Fruit fly (Drosophila melanogaster) whole organism, embryonic: ENCODE data around the gene CG7991.

Source experiments
- Abd-B ChIP-seq: fragments of 200-800 bp; sonication (Bioruptor generic); optimal IDR thresholded peaks from 2 replicates; lab custom pipeline; 2018; ENCODE audit warnings: missing biosample characterization, mild to moderate bottlenecking, missing genetic modification characterization, moderate library complexity
- Ada2b ChIP-seq: fragments of 200-800 bp; sonication (Bioruptor generic); IDR thresholded peaks from 2 replicates; pipeline ENCODE4 v1.3.6; 2022; ENCODE audit warnings: missing biosample characterization, missing genetic modification characterization
- CG10366 ChIP-seq: fragments of 200-800 bp; sonication (Bioruptor generic); IDR thresholded peaks from 2 replicates; pipeline ENCODE4 v1.3.6; 2022; ENCODE audit warnings: missing biosample characterization, missing genetic modification characterization
- CG11560 ChIP-seq: fragments of 200-800 bp; sonication (Bioruptor generic); IDR thresholded peaks from 3 replicates; pipeline ENCODE4 v1.3.6; 2022; ENCODE audit warnings: missing biosample characterization, missing genetic modification characterization
- CG12299 ChIP-seq: fragments of 200-800 bp; sonication (Bioruptor generic); optimal IDR thresholded peaks from 2 replicates; lab custom pipeline; 2018; ENCODE audit warnings: missing biosample characterization, mild to moderate bottlenecking, missing genetic modification characterization
- CG14014 ChIP-seq: fragments of 200-800 bp; sonication (Bioruptor generic); IDR thresholded peaks from 2 replicates; pipeline ENCODE4 v1.3.6; 2022; ENCODE audit warnings: missing biosample characterization, missing genetic modification characterization
- CG14667 ChIP-seq: fragments of 200-800 bp; sonication (Bioruptor generic); IDR thresholded peaks from 2 replicates; pipeline ENCODE4 v1.3.6; 2022; ENCODE audit warnings: missing biosample characterization, missing genetic modification characterization
- CG1529 ChIP-seq: fragments of 200-800 bp; sonication (Bioruptor generic); optimal IDR thresholded peaks from 3 replicates; lab custom pipeline; 2018; ENCODE audit warnings: missing biosample characterization, missing genetic modification characterization
- CG1602 ChIP-seq: fragments of 200-800 bp; sonication (Bioruptor generic); optimal IDR thresholded peaks from 3 replicates; lab custom pipeline; 2016; ENCODE audit warnings: missing biosample characterization, missing genetic modification characterization
- CG16863 ChIP-seq: fragments of 200-800 bp; sonication (Bioruptor generic); optimal IDR thresholded peaks from 3 replicates; lab custom pipeline; 2016; ENCODE audit warnings: missing biosample characterization, missing genetic modification characterization
- CG17328 ChIP-seq: fragments of 200-800 bp; sonication (Bioruptor generic); IDR thresholded peaks from 2 replicates; pipeline ENCODE4 v1.3.6; 2022; ENCODE audit warnings: missing biosample characterization, missing genetic modification characterization
- CG2712 ChIP-seq: fragments of 200-800 bp; optimal IDR thresholded peaks from 3 replicates; lab custom pipeline; 2019; ENCODE audit warnings: missing biosample characterization, mild to moderate bottlenecking, missing genetic modification characterization, moderate library complexity
- CG30020 ChIP-seq: fragments of 200-800 bp; optimal IDR thresholded peaks from 2 replicates; lab custom pipeline; 2019; ENCODE audit warnings: missing biosample characterization, mild to moderate bottlenecking, missing genetic modification characterization, moderate library complexity
- CG30403 ChIP-seq: fragments of 200-800 bp; sonication (Bioruptor generic); optimal IDR thresholded peaks from 3 replicates; lab custom pipeline; 2016; ENCODE audit warnings: missing biosample characterization, missing genetic modification characterization
- CG34376 ChIP-seq: fragments of 200-800 bp; sonication (Bioruptor generic); optimal IDR thresholded peaks from 2 replicates; lab custom pipeline; 2018; ENCODE audit warnings: missing biosample characterization, mild to moderate bottlenecking, missing genetic modification characterization
- CG3726 ChIP-seq: fragments of 200-800 bp; sonication (Bioruptor generic); IDR thresholded peaks from 3 replicates; pipeline ENCODE4, ENCODE4 v1.3.6; 2022; ENCODE audit warnings: missing biosample characterization, missing genetic modification characterization
- CG5245 ChIP-seq: fragments of 200-800 bp; sonication (Bioruptor generic); optimal IDR thresholded peaks from 3 replicates; lab custom pipeline; 2016; ENCODE audit warnings: missing biosample characterization, missing genetic modification characterization
- CG6175 ChIP-seq: fragments of 200-800 bp; sonication (Bioruptor generic); IDR thresholded peaks from 3 replicates; pipeline ENCODE4 v1.3.6; 2022; ENCODE audit warnings: missing biosample characterization, missing genetic modification characterization
- CG6765 ChIP-seq: fragments of 200-800 bp; sonication (Bioruptor generic); optimal IDR thresholded peaks from 3 replicates; lab custom pipeline; 2017; ENCODE audit warnings: missing biosample characterization, mild to moderate bottlenecking, missing genetic modification characterization
- CG7839 ChIP-seq: fragments of 200-800 bp; sonication (Bioruptor generic); optimal IDR thresholded peaks from 3 replicates; lab custom pipeline; 2018; ENCODE audit warnings: missing biosample characterization, mild to moderate bottlenecking, missing genetic modification characterization, moderate library complexity
- CG7963 ChIP-seq: fragments of 200-800 bp; sonication (Bioruptor generic); IDR thresholded peaks from 3 replicates; pipeline ENCODE4 v1.3.6; 2022; ENCODE audit warnings: missing biosample characterization, missing genetic modification characterization; ENCODE audit not compliant: partially characterized antibody
- CG8359 ChIP-seq: fragments of 200-800 bp; sonication (Bioruptor generic); optimal IDR thresholded peaks from 2 replicates; lab custom pipeline; 2017; ENCODE audit warnings: missing biosample characterization, mild to moderate bottlenecking, missing genetic modification characterization, borderline replicate concordance
- CG8478 ChIP-seq: fragments of >200 bp; optimal IDR thresholded peaks from 2 replicates; lab custom pipeline; 2018
- CG9932 ChIP-seq: fragments of 200-800 bp; sonication (Bioruptor generic); IDR thresholded peaks from 2 replicates; pipeline ENCODE4 v1.3.6; 2022; ENCODE audit warnings: missing biosample characterization, missing genetic modification characterization
- D19B ChIP-seq: fragments of 200-800 bp; sonication (Bioruptor generic); optimal IDR thresholded peaks from 2 replicates; lab custom pipeline; 2017; ENCODE audit warnings: missing biosample characterization, mild to moderate bottlenecking, missing genetic modification characterization
- Dbx ChIP-seq: fragments of 200-800 bp; sonication (Bioruptor generic); IDR thresholded peaks from 3 replicates; pipeline ENCODE4 v1.3.6; 2022; ENCODE audit warnings: missing biosample characterization, missing genetic modification characterization
- Ets65A ChIP-seq: fragments of 200-800 bp; sonication (Bioruptor generic); peaks from one replicate; lab custom pipeline; 2016; ENCODE audit warnings: missing biosample characterization, missing genetic modification characterization
- H2.0 ChIP-seq: fragments of 200-800 bp; sonication (Bioruptor generic); IDR thresholded peaks from 2 replicates; pipeline ENCODE4 v1.3.6; 2022; ENCODE audit warnings: missing biosample characterization, missing genetic modification characterization
- NFAT ChIP-seq: fragments of 200-800 bp; sonication (Bioruptor generic); IDR thresholded peaks from 2 replicates; pipeline ENCODE4 v1.3.6; 2022; ENCODE audit warnings: missing biosample characterization, missing genetic modification characterization
- Nf-YB ChIP-seq: fragments of 200-800 bp; sonication (Bioruptor generic); optimal IDR thresholded peaks from 3 replicates; lab custom pipeline; 2019; ENCODE audit warnings: missing biosample characterization, mild to moderate bottlenecking, missing genetic modification characterization, moderate library complexity
- Ravus ChIP-seq: fragments of 200-800 bp; sonication (Bioruptor generic); IDR thresholded peaks from 2 replicates; pipeline ENCODE4 v1.3.6; 2022; ENCODE audit warnings: missing biosample characterization, missing genetic modification characterization
- Rx ChIP-seq: fragments of 200-800 bp; sonication (Bioruptor generic); IDR thresholded peaks from 2 replicates; pipeline ENCODE4 v1.3.6; 2022; ENCODE audit warnings: missing biosample characterization, missing genetic modification characterization
- Stat92E ChIP-seq, 3 experiments: fragments of >200 bp in 2 of 3; fragments of 200-800 bp in 1 of 3; sonication (Bioruptor generic) in 1 of 3; optimal IDR thresholded peaks; 2 replicates each; lab custom pipeline; 2017 to 2019; ENCODE audit warnings: missing biosample characterization in 3 of 3, missing genetic modification characterization in 3 of 3, mild to moderate bottlenecking in 1 of 3, moderate library complexity in 1 of 3
- Xbp1 ChIP-seq: fragments of 200-800 bp; sonication (Bioruptor generic); optimal IDR thresholded peaks from 3 replicates; lab custom pipeline; 2016; ENCODE audit warnings: missing biosample characterization, mild to moderate bottlenecking, missing genetic modification characterization
- ato ChIP-seq: fragments of 200-800 bp; sonication (Bioruptor generic); IDR thresholded peaks from 2 replicates; pipeline ENCODE4 v1.3.6; 2022; ENCODE audit warnings: missing biosample characterization, missing genetic modification characterization; ENCODE audit not compliant: partially characterized antibody
- bowl ChIP-seq: fragments of 200-800 bp; sonication (Bioruptor generic); IDR thresholded peaks from 2 replicates; pipeline ENCODE4 v1.3.6; 2022; ENCODE audit warnings: missing biosample characterization, missing genetic modification characterization
- cg ChIP-seq: fragments of 200-800 bp; sonication (Bioruptor generic); optimal IDR thresholded peaks from 3 replicates; lab custom pipeline; 2019; ENCODE audit warnings: missing biosample characterization, mild to moderate bottlenecking, missing genetic modification characterization, moderate library complexity
- chinmo ChIP-seq: fragments of 200-800 bp; sonication (Bioruptor generic); IDR thresholded peaks from 4 replicates; pipeline ENCODE4 v1.3.6; 2022; ENCODE audit warnings: missing biosample characterization, missing genetic modification characterization; ENCODE audit not compliant: partially characterized antibody
- corto ChIP-seq: fragments of 200-800 bp; sonication (Bioruptor generic); optimal IDR thresholded peaks from 2 replicates; lab custom pipeline; 2016; ENCODE audit warnings: missing biosample characterization, mild to moderate bottlenecking, missing genetic modification characterization, moderate library complexity
- danr ChIP-seq: fragments of 200-800 bp; sonication (Bioruptor generic); IDR thresholded peaks from 2 replicates; pipeline ENCODE4 v1.3.6; 2022; ENCODE audit warnings: missing biosample characterization, missing genetic modification characterization
- dati ChIP-seq: fragments of 200-800 bp; sonication (Bioruptor generic); IDR thresholded peaks from 2 replicates; pipeline ENCODE4 v1.3.6; 2022; ENCODE audit warnings: missing biosample characterization, missing genetic modification characterization
- ems ChIP-seq: fragments of 200-800 bp; sonication (Bioruptor generic); optimal IDR thresholded peaks from 3 replicates; lab custom pipeline; 2016; ENCODE audit warnings: missing biosample characterization, missing genetic modification characterization
- fd102C ChIP-seq: fragments of 200-800 bp; sonication (Bioruptor generic); optimal IDR thresholded peaks from 2 replicates; lab custom pipeline; 2018; ENCODE audit warnings: missing biosample characterization, mild to moderate bottlenecking, missing genetic modification characterization, moderate library complexity
- kay ChIP-seq: fragments of 200-800 bp; sonication (Bioruptor generic); optimal IDR thresholded peaks from 2 replicates; lab custom pipeline; 2016; ENCODE audit warnings: missing biosample characterization, missing genetic modification characterization
- phol ChIP-seq: fragments of 200-800 bp; sonication (Bioruptor generic); optimal IDR thresholded peaks from 3 replicates; lab custom pipeline; 2018; ENCODE audit warnings: missing biosample characterization, mild to moderate bottlenecking, missing genetic modification characterization, moderate library complexity
- pzg ChIP-seq: fragments of 200-800 bp; sonication (Bioruptor generic); optimal IDR thresholded peaks from 3 replicates; lab custom pipeline; 2018; ENCODE audit warnings: missing biosample characterization, mild to moderate bottlenecking, missing genetic modification characterization, moderate library complexity
- sens-2 ChIP-seq: fragments of 200-800 bp; sonication (Bioruptor generic); IDR thresholded peaks from 2 replicates; pipeline ENCODE4 v1.3.6; 2022; ENCODE audit warnings: missing biosample characterization, missing genetic modification characterization
- tin ChIP-seq: fragments of 200-800 bp; sonication (Bioruptor generic); optimal IDR thresholded peaks from 3 replicates; lab custom pipeline; 2016; ENCODE audit warnings: missing biosample characterization, missing genetic modification characterization
- tll ChIP-seq, 2 experiments: fragments of 200-800 bp in 1 of 2; fragments of >200 bp in 1 of 2; sonication (Bioruptor generic) in 1 of 2; optimal IDR thresholded peaks; 2 replicates each; lab custom pipeline; 2017 to 2019; ENCODE audit warnings: missing biosample characterization in 2 of 2, missing genetic modification characterization in 2 of 2, mild to moderate bottlenecking in 1 of 2, moderate library complexity in 1 of 2
- usp ChIP-seq: fragments of >200 bp; optimal IDR thresholded peaks from 2 replicates; lab custom pipeline; 2017; ENCODE audit warnings: missing biosample characterization, missing genetic modification characterization
- zen ChIP-seq: fragments of 200-800 bp; sonication (Bioruptor generic); optimal IDR thresholded peaks from 3 replicates; lab custom pipeline; 2018; ENCODE audit warnings: missing biosample characterization, mild to moderate bottlenecking, missing genetic modification characterization, moderate library complexity
- zf30C ChIP-seq: fragments of 200-800 bp; sonication (Bioruptor generic); optimal IDR thresholded peaks from 3 replicates; lab custom pipeline; 2018; ENCODE audit warnings: missing biosample characterization, mild to moderate bottlenecking, missing genetic modification characterization

CG7991 gene

dm6 chr3L:1730873-1731272 lies 56.4 kb downstream of the CG7991 start, which contains the start of gene drpr (continued):
- TF ChIP-seq pzg (peak; percentile 90), ems (GFP tag; lab: Kevin White, UChicago) (no peak), CG1529 (no peak), CG30403 (GFP tag; lab: Kevin White, UChicago) (no peak), Ada2b (no peak), phol (tag; lab: Kevin White, UChicago) (peak; percentile 20), CG14667 (GFP tag; lab: Robert Waterston, UW) (no peak), sens-2 (GFP tag; lab: Robert Waterston, UW) (no peak), CG17328 (no peak), kay (GFP tag; lab: Kevin White, UChicago) (no peak), CG8478 (lab: Kevin White, UChicago) (no peak), CG16863 (no peak), CG30020 (tag; lab: Kevin White, UChicago) (peak; percentile 34), CG12299 (tag; lab: Kevin White, UChicago) (peak; percentile 81), CG9932 (GFP tag; lab: Robert Waterston, UW) (0 out of 2 replicates have a peak, but pooled peaks have one; percentile 16), H2.0 (GFP tag; lab: Robert Waterston, UW) (no peak), CG8359 (GFP tag; lab: Kevin White, UChicago) (no peak), Xbp1 (GFP tag; lab: Kevin White, UChicago) (no peak), CG3726 (GFP tag; lab: Robert Waterston, UW) (no peak), Abd-B (GFP tag; lab: Kevin White, UChicago) (no peak), fd102C (no peak), CG6765 (GFP tag; lab: Kevin White, UChicago) (peak; percentile 48), CG7839 (tag; lab: Kevin White, UChicago) (no peak), CG10366 (GFP tag; lab: Robert Waterston, UW) (no peak), corto (no peak), CG2712 (peak; percentile 46), CG6175 (GFP tag; lab: Robert Waterston, UW) (no peak), tin (GFP tag; lab: Kevin White, UChicago) (no peak), danr (no peak), CG5245 (GFP tag; lab: Kevin White, UChicago) (no peak), CG34376 (GFP tag; lab: Kevin White, UChicago) (peak; percentile 13), chinmo (GFP tag; lab: Robert Waterston, UW) (peak; percentile 84; the same call in 2 of the 4 replicates), Ravus (GFP tag; lab: Robert Waterston, UW) (no peak), Nf-YB (no peak), tll (GFP tag; optimal IDR thresholded peaks at IDR 0.05; lab: Kevin White, UChicago) (no peak), Rx (GFP tag; lab: Robert Waterston, UW) (no peak), Stat92E (GFP tag; optimal IDR thresholded peaks at IDR 0.05; lab: Kevin White, UChicago) (peak in 1 of 3 experiments; percentile 60), usp (GFP tag; lab: Kevin White, UChicago) (no peak), CG1602 (GFP tag; lab: Kevin White, UChicago) (no peak), Dbx (GFP tag; lab: Robert Waterston, UW) (no peak), Ets65A (no peak), cg (GFP tag; lab: Kevin White, UChicago) (no peak), bowl (GFP tag; lab: Robert Waterston, UW) (no peak), ato (GFP tag; lab: Robert Waterston, UW) (no peak; the same call in 1 of the 2 replicates), zf30C (GFP tag; lab: Kevin White, UChicago) (peak; percentile 23), D19B (no peak), zen (tag; lab: Kevin White, UChicago) (peak; percentile 41), NFAT (GFP tag; lab: Robert Waterston, UW) (peak; percentile 40; the same call in 1 of the 2 replicates), CG7963 (GFP tag; lab: Robert Waterston, UW) (no peak), dati (GFP tag; lab: Robert Waterston, UW) (no peak), CG11560 (tag; lab: Robert Waterston, UW) (no peak), CG14014 (GFP tag; lab: Robert Waterston, UW) (peak; percentile 11; the same call in 1 of the 2 replicates)
